Worm (Caenorhabditis elegans): Measurements from ENCODE around the gene Y24D9A.7.
A peak's percentile ranks its signal among the peaks of the same experiment; 100 is the strongest.

The Y24D9A.7 gene

DNA sequence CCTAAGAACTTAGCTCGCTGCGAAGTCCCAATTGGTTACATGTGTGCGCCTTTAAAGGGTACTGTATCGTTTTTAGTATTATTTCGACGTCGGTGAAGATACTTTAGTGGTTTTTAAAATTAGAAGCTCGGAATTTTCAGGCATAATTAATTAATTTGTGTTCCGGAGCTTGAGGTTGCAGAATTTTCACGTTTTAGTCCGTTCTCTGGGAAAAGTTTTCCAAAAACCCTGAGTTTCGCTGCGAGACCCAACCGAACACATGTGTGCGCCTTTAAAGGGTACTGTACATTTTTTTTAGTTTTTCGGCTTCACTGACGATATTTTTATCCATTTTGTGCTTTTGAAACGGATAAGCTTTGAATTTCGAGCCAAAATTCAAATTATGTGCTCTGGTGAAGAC is 11.5 kb downstream of the Y24D9A.7 start (continued):
- TF ChIP-seq nhr-120 (GFP tag; IDR thresholded peaks at IDR 0.05) (no peak), lin-35 (GFP tag; optimal IDR thresholded peaks at IDR 0.05) (no peak)

DNA sequence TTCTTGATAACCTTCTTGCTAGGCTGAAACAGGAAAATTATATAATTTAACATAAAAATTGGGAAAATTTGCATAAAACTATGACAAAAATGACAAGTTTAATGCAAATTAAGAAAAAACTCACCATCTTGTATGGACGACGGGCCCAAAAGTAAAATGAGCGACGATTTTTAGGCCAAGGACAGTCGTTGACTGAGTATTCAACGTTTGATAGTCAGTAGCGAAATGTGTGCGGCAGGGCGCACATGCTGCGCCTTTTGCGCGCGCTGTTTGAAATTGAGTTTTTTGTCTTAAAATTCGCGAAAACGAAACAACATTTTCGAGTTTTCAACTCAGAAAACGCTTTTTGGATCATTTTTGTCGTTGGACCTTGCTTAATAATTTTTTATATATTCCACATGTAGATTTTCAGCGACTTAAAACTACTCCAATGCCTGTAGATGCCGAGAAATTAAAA is 14.5 kb downstream of the Y24D9A.7 start, which contains the start of the genes rpl-7A and set-21:
Gene rpl-7A (minus strand): TSS at position 153 of the 457 bp plus-strand sequence.
Gene set-21 (plus strand): TSS at position 407 of the 457 bp plus-strand sequence.
- TF ChIP-seq T26A5.8 (tag; optimal IDR thresholded peaks at IDR 0.05) (no peak), sdz-38 (tag; optimal IDR thresholded peaks at IDR 0.05) (no peak), Y53F4B.3 (GFP tag; IDR thresholded peaks at IDR 0.05) (peak; percentile 59; the same call in 1 of the 2 replicates), ceh-91 (GFP tag; IDR thresholded peaks at IDR 0.05) (peak; percentile 97), bed-1 (GFP tag; IDR thresholded peaks at IDR 0.05) (peak; percentile 65; the same call in 1 of the 2 replicates), D2030.7 (GFP tag; IDR thresholded peaks at IDR 0.05) (peak; percentile 97), lin-40 (tag; optimal IDR thresholded peaks at IDR 0.05) (peak; percentile 94), nhr-179 (tag; optimal IDR thresholded peaks at IDR 0.05) (no peak), ceh-40 (GFP tag; IDR thresholded peaks at IDR 0.05) (no peak; the same call in 1 of the 2 replicates), F22D6.2 (tag; optimal IDR thresholded peaks at IDR 0.05) (peak; percentile 75), T07F8.4 (tag; optimal IDR thresholded peaks at IDR 0.05) (no peak), F37B4.10 (GFP tag; IDR thresholded peaks at IDR 0.05) (peak; percentile 91; the same call in 1 of the 2 replicates), cebp-2 (GFP tag; IDR thresholded peaks at IDR 0.05) (peak; percentile 92; the same call in 1 of the 2 replicates), rec-8 (tag; optimal IDR thresholded peaks at IDR 0.05) (no peak), F39B2.1 (GFP tag; IDR thresholded peaks at IDR 0.05) (peak; percentile 91), sptf-2 (GFP tag; optimal IDR thresholded peaks at IDR 0.05) (no peak), unc-62 (GFP tag; optimal IDR thresholded peaks at IDR 0.05) (no peak), ztf-28 (GFP tag; IDR thresholded peaks at IDR 0.05) (peak; percentile 97), madf-8 (GFP tag; conservative IDR thresholded peaks at IDR 0.05) (peak; percentile 86), ztf-25 (GFP tag; IDR thresholded peaks at IDR 0.05) (0 out of 2 replicates have a peak, but pooled peaks have one; percentile 19), Y95B8A.8 (GFP tag; IDR thresholded peaks at IDR 0.05) (peak; percentile 98), efl-1 (GFP tag; optimal IDR thresholded peaks at IDR 0.05) (peak; percentile 89), hsf-1 (GFP tag; IDR thresholded peaks at IDR 0.05) (peak; percentile 87), let-526 (GFP tag; IDR thresholded peaks at IDR 0.05) (peak; percentile 90), nhr-80 (tag; optimal IDR thresholded peaks at IDR 0.05) (peak; percentile 84), him-1 (tag; optimal IDR thresholded peaks at IDR 0.05) (peak; percentile 87), ccch-3 (GFP tag; optimal IDR thresholded peaks at IDR 0.05) (no peak), B0336.3 (GFP tag; IDR thresholded peaks at IDR 0.05) (peak; percentile 90), lin-54 (GFP tag; optimal IDR thresholded peaks at IDR 0.05) (peak; percentile 99), F55B11.4 (tag; optimal IDR thresholded peaks at IDR 0.05; ENCODE audit: borderline replicate concordance, insufficient read depth) (no peak), lin-26 (GFP tag; IDR thresholded peaks at IDR 0.05) (peak; percentile 25; the same call in 1 of the 2 replicates), ceh-79 (tag; optimal IDR thresholded peaks at IDR 0.05) (no peak), sea-2 (GFP tag; IDR thresholded peaks at IDR 0.05) (peak; percentile 89), madf-3 (GFP tag; IDR thresholded peaks at IDR 0.05) (peak; percentile 97), nhr-120 (GFP tag; IDR thresholded peaks at IDR 0.05) (no peak), ztf-22 (GFP tag; optimal IDR thresholded peaks at IDR 0.05) (peak; percentile 47), hmg-20 (GFP tag; IDR thresholded peaks at IDR 0.05) (peak; percentile 90), zfh-2 (GFP tag; conservative IDR thresholded peaks at IDR 0.05) (peak; percentile 55; the same call in 1 of the 2 replicates), lsy-27 (tag; optimal IDR thresholded peaks at IDR 0.05; ENCODE audit: borderline replicate concordance, insufficient read depth) (no peak), Y56A3A.18 (GFP tag; IDR thresholded peaks at IDR 0.05) (peak; percentile 67; the same call in 1 of the 2 replicates), F23B12.7 (tag; optimal IDR thresholded peaks at IDR 0.05; ENCODE audit: insufficient read depth) (peak; percentile 79), akir-1 (GFP tag; optimal IDR thresholded peaks at IDR 0.05) (no peak), F52B5.7 (tag; optimal IDR thresholded peaks at IDR 0.05) (peak; percentile 25), Y67H2A.10 (GFP tag; conservative IDR thresholded peaks at IDR 0.05) (peak; percentile 87), pha-4 (tag; optimal IDR thresholded peaks at IDR 0.05) (no peak)

Data from whole organism, young adult.